Fruit fly (Drosophila melanogaster) whole organism, embryonic: ENCODE results near the gene shv.
A peak's percentile ranks its signal among the peaks of the same experiment; 100 is the strongest.

Experiments used
- Abd-B ChIP-seq: fragments of 200-800 bp; sonication (Bioruptor generic); optimal IDR thresholded peaks from 2 replicates; lab custom pipeline; 2018; ENCODE audit warnings: missing biosample characterization, mild to moderate bottlenecking, missing genetic modification characterization, moderate library complexity
- B-H2 ChIP-seq: fragments of 200-800 bp; sonication (Bioruptor generic); optimal IDR thresholded peaks from 2 replicates; lab custom pipeline; 2018; ENCODE audit warnings: missing biosample characterization, mild to moderate bottlenecking, missing genetic modification characterization
- Bgb ChIP-seq: fragments of 200-800 bp; sonication (Bioruptor generic); IDR thresholded peaks from 2 replicates; pipeline ENCODE4 v1.3.6; 2022; ENCODE audit warnings: missing biosample characterization, missing genetic modification characterization; ENCODE audit not compliant: partially characterized antibody
- BtbVII ChIP-seq: fragments of 200-800 bp; sonication (Bioruptor generic); optimal IDR thresholded peaks from 3 replicates; lab custom pipeline; 2017; ENCODE audit warnings: missing biosample characterization, mild to moderate bottlenecking, missing genetic modification characterization
- CG1024 ChIP-seq: fragments of 200-800 bp; sonication (Bioruptor generic); IDR thresholded peaks from 2 replicates; pipeline ENCODE4 v1.3.6; 2022; ENCODE audit warnings: missing biosample characterization, missing genetic modification characterization
- CG10462 ChIP-seq: fragments of 200-800 bp; sonication (Bioruptor generic); optimal IDR thresholded peaks from 2 replicates; lab custom pipeline; 2016; ENCODE audit warnings: missing biosample characterization, missing genetic modification characterization
- CG11093 ChIP-seq: fragments of 200-800 bp; sonication (Bioruptor generic); IDR thresholded peaks from 3 replicates; pipeline ENCODE4 v1.3.6; 2022; ENCODE audit warnings: missing biosample characterization, missing genetic modification characterization
- CG12236 ChIP-seq: fragments of 200-800 bp; sonication (Bioruptor generic); optimal IDR thresholded peaks from 2 replicates; lab custom pipeline; 2016; ENCODE audit warnings: missing biosample characterization, missing genetic modification characterization
- CG12391 ChIP-seq: fragments of 200-800 bp; sonication (Bioruptor generic); optimal IDR thresholded peaks from 3 replicates; lab custom pipeline; 2018; ENCODE audit warnings: missing biosample characterization, mild to moderate bottlenecking, missing genetic modification characterization, moderate library complexity
- CG13287 ChIP-seq: fragments of 200-800 bp; sonication (Bioruptor generic); IDR thresholded peaks from 2 replicates; pipeline ENCODE4 v1.3.6; 2022; ENCODE audit warnings: missing biosample characterization, missing genetic modification characterization; ENCODE audit not compliant: partially characterized antibody
- CG14014 ChIP-seq: fragments of 200-800 bp; sonication (Bioruptor generic); IDR thresholded peaks from 2 replicates; pipeline ENCODE4 v1.3.6; 2022; ENCODE audit warnings: missing biosample characterization, missing genetic modification characterization
- CG17912 ChIP-seq: fragments of 200-800 bp; sonication (Bioruptor generic); optimal IDR thresholded peaks from 2 replicates; lab custom pipeline; 2018; ENCODE audit warnings: missing biosample characterization, mild to moderate bottlenecking, missing genetic modification characterization
- CG3163 ChIP-seq: fragments of 200-800 bp; sonication (Bioruptor generic); optimal IDR thresholded peaks from 3 replicates; lab custom pipeline; 2016; ENCODE audit warnings: missing biosample characterization, missing genetic modification characterization
- CG32532 ChIP-seq: fragments of 200-800 bp; sonication (Bioruptor generic); IDR thresholded peaks from 2 replicates; pipeline ENCODE4 v1.3.6; 2022; ENCODE audit warnings: missing biosample characterization, missing genetic modification characterization
- CG3847 ChIP-seq: fragments of 200-800 bp; sonication (Bioruptor generic); IDR thresholded peaks from 2 replicates; pipeline ENCODE4 v1.3.6; 2022; ENCODE audit warnings: missing biosample characterization, missing genetic modification characterization
- CG8944 ChIP-seq: fragments of 200-800 bp; sonication (Bioruptor generic); optimal IDR thresholded peaks from 3 replicates; lab custom pipeline; 2016; ENCODE audit warnings: missing biosample characterization, missing genetic modification characterization
- CG9215 ChIP-seq: fragments of 200-800 bp; sonication (Bioruptor generic); IDR thresholded peaks from 2 replicates; pipeline ENCODE4 v1.3.6; 2022; ENCODE audit warnings: missing biosample characterization, missing genetic modification characterization
- CG9876 ChIP-seq: fragments of 200-800 bp; sonication (Bioruptor generic); optimal IDR thresholded peaks from 2 replicates; lab custom pipeline; 2016; ENCODE audit warnings: missing biosample characterization, missing genetic modification characterization
- CkIIα-i1 ChIP-seq: fragments of 200-800 bp; sonication (Bioruptor generic); IDR thresholded peaks from 2 replicates; pipeline ENCODE4 v1.3.6; 2022; ENCODE audit warnings: missing biosample characterization, missing genetic modification characterization
- D ChIP-seq, 2 experiments: fragments of 200-800 bp in 1 of 2; fragments of >200 bp in 1 of 2; sonication (Bioruptor generic) in 1 of 2; optimal IDR thresholded peaks; 2 replicates in 1 of 2; 3 replicates in 1 of 2; lab custom pipeline; 2017; ENCODE audit warnings: mild to moderate bottlenecking in 1 of 2, missing biosample characterization in 1 of 2, missing genetic modification characterization in 1 of 2, missing genetic modification reagents in 1 of 2
- Dek ChIP-seq: fragments of 200-800 bp; sonication (Bioruptor generic); optimal IDR thresholded peaks from 3 replicates; lab custom pipeline; 2019; ENCODE audit warnings: missing biosample characterization, mild to moderate bottlenecking, missing genetic modification characterization, moderate library complexity
- Dp ChIP-seq: fragments of 200-800 bp; sonication (Bioruptor generic); optimal IDR thresholded peaks from 2 replicates; lab custom pipeline; 2018; ENCODE audit warnings: missing biosample characterization, mild to moderate bottlenecking, missing genetic modification characterization, moderate library complexity
- Dref ChIP-seq: fragments of 200-800 bp; sonication (Bioruptor generic); IDR thresholded peaks from 2 replicates; pipeline ENCODE4 v1.3.6; 2022; ENCODE audit warnings: missing biosample characterization, missing genetic modification characterization
- NfI ChIP-seq: fragments of 200-800 bp; sonication (Bioruptor generic); optimal IDR thresholded peaks from 3 replicates; lab custom pipeline; 2018; ENCODE audit warnings: missing biosample characterization, mild to moderate bottlenecking, missing genetic modification characterization, moderate library complexity
- Poxn ChIP-seq: fragments of 200-800 bp; sonication (Bioruptor generic); IDR thresholded peaks from 2 replicates; pipeline ENCODE4 v1.3.6; 2022; ENCODE audit warnings: missing biosample characterization, missing genetic modification characterization
- Sox100B ChIP-seq: fragments of 200-800 bp; sonication (Bioruptor generic); optimal IDR thresholded peaks from 3 replicates; lab custom pipeline; 2018; ENCODE audit warnings: missing biosample characterization, mild to moderate bottlenecking, missing genetic modification characterization
- abd-A ChIP-seq: fragments of 200-800 bp; sonication (Bioruptor generic); optimal IDR thresholded peaks from 3 replicates; lab custom pipeline; 2019; ENCODE audit warnings: missing biosample characterization, mild to moderate bottlenecking, missing genetic modification characterization, moderate library complexity
- amos ChIP-seq: fragments of 200-800 bp; sonication (Bioruptor generic); IDR thresholded peaks from 2 replicates; pipeline ENCODE4 v1.3.6; 2022; ENCODE audit warnings: missing biosample characterization, missing genetic modification characterization; ENCODE audit not compliant: partially characterized antibody
- ato ChIP-seq: fragments of 200-800 bp; sonication (Bioruptor generic); IDR thresholded peaks from 2 replicates; pipeline ENCODE4 v1.3.6; 2022; ENCODE audit warnings: missing biosample characterization, missing genetic modification characterization; ENCODE audit not compliant: partially characterized antibody
- bsh ChIP-seq, 2 experiments: fragments of 200-800 bp; sonication (Bioruptor generic); optimal IDR thresholded peaks; 2 replicates each; lab custom pipeline; 2017 to 2018; ENCODE audit warnings: mild to moderate bottlenecking in 2 of 2, missing biosample characterization in 2 of 2, missing genetic modification characterization in 2 of 2, moderate library complexity in 1 of 2
- caup ChIP-seq: fragments of 200-800 bp; sonication (Bioruptor generic); optimal IDR thresholded peaks from 3 replicates; lab custom pipeline; 2017; ENCODE audit warnings: missing biosample characterization, mild to moderate bottlenecking, missing genetic modification characterization, moderate library complexity; ENCODE audit not compliant: severe bottlenecking
- croc ChIP-seq: fragments of 200-800 bp; sonication (Bioruptor generic); conservative IDR thresholded peaks from 3 replicates; pipeline ENCODE4 v1.3.6; 2022; ENCODE audit warnings: missing biosample characterization, missing genetic modification characterization
- dmrt99B ChIP-seq: fragments of 200-800 bp; sonication (Bioruptor generic); optimal IDR thresholded peaks from 2 replicates; lab custom pipeline; 2018; ENCODE audit warnings: missing biosample characterization, mild to moderate bottlenecking, missing genetic modification characterization, moderate library complexity
- fd102C ChIP-seq: fragments of 200-800 bp; sonication (Bioruptor generic); optimal IDR thresholded peaks from 2 replicates; lab custom pipeline; 2018; ENCODE audit warnings: missing biosample characterization, mild to moderate bottlenecking, missing genetic modification characterization, moderate library complexity
- fd64A ChIP-seq: fragments of 200-800 bp; sonication (Bioruptor generic); optimal IDR thresholded peaks from 3 replicates; lab custom pipeline; 2018; ENCODE audit warnings: missing biosample characterization, mild to moderate bottlenecking, missing genetic modification characterization
- gro ChIP-seq: fragments of 200-800 bp; sonication (Bioruptor generic); optimal IDR thresholded peaks from 2 replicates; lab custom pipeline; 2016; ENCODE audit warnings: missing biosample characterization, missing genetic modification characterization
- lola ChIP-seq, 3 experiments: fragments of >200 bp in 2 of 3; fragments of 200-800 bp in 1 of 3; sonication (Bioruptor generic) in 1 of 3; optimal IDR thresholded peaks; 2 replicates each; lab custom pipeline; 2017 to 2019; ENCODE audit warnings: missing biosample characterization in 3 of 3, missing genetic modification characterization in 3 of 3, mild to moderate bottlenecking in 1 of 3, moderate library complexity in 1 of 3
- mam ChIP-seq: fragments of 200-800 bp; sonication (Bioruptor generic); optimal IDR thresholded peaks from 3 replicates; lab custom pipeline; 2016; ENCODE audit warnings: missing biosample characterization, missing genetic modification characterization
- nom ChIP-seq: fragments of 200-800 bp; sonication (Bioruptor generic); optimal IDR thresholded peaks from 2 replicates; lab custom pipeline; 2017; ENCODE audit warnings: missing biosample characterization, missing genetic modification characterization, mild to moderate bottlenecking, moderate library complexity, missing genetic modification reagents
- pho ChIP-seq: fragments of 200-800 bp; sonication (Bioruptor generic); optimal IDR thresholded peaks from 2 replicates; lab custom pipeline; 2016; ENCODE audit warnings: missing biosample characterization, missing genetic modification characterization
- salm ChIP-seq: fragments of 200-800 bp; sonication (Bioruptor generic); optimal IDR thresholded peaks from 2 replicates; lab custom pipeline; 2018; ENCODE audit warnings: missing biosample characterization, mild to moderate bottlenecking, missing genetic modification characterization
- slp2 ChIP-seq: fragments of 200-800 bp; sonication (Bioruptor generic); optimal IDR thresholded peaks from 2 replicates; lab custom pipeline; 2016; ENCODE audit warnings: missing biosample characterization, missing genetic modification characterization
- sna ChIP-seq: fragments of 200-800 bp; sonication (Bioruptor generic); IDR thresholded peaks from 2 replicates; pipeline ENCODE4 v1.3.6; 2022; ENCODE audit warnings: missing biosample characterization, missing genetic modification characterization; ENCODE audit not compliant: partially characterized antibody
- stc ChIP-seq: fragments of 200-800 bp; sonication (Bioruptor generic); IDR thresholded peaks from 2 replicates; pipeline ENCODE4 v1.3.6; 2022; ENCODE audit warnings: missing biosample characterization, missing genetic modification characterization
- stwl ChIP-seq: fragments of 200-800 bp; sonication (Bioruptor generic); optimal IDR thresholded peaks from 3 replicates; lab custom pipeline; 2018; ENCODE audit warnings: missing biosample characterization, mild to moderate bottlenecking, missing genetic modification characterization, moderate library complexity
- tap ChIP-seq: fragments of 200-800 bp; optimal IDR thresholded peaks from 3 replicates; lab custom pipeline; 2019; ENCODE audit warnings: missing biosample characterization, mild to moderate bottlenecking, missing genetic modification characterization, moderate library complexity
- vnd ChIP-seq: fragments of 200-800 bp; sonication (Bioruptor generic); IDR thresholded peaks from 3 replicates; pipeline ENCODE4 v1.3.6; 2022; ENCODE audit warnings: missing biosample characterization, missing genetic modification characterization; ENCODE audit not compliant: partially characterized antibody

shv gene

dm6 chr2L:480638-481399, 27.9 kb downstream of the shv start (continued):
- TF ChIP-seq CG13287 (no peak), CG1024 (GFP tag; lab: Robert Waterston, UW) (no peak), slp2 (GFP tag; lab: Kevin White, UChicago) (peak; percentile 100), vnd (GFP tag; lab: Robert Waterston, UW) (no peak), ato (GFP tag; lab: Robert Waterston, UW) (no peak), gro (GFP tag; lab: Kevin White, UChicago) (peak; percentile 100), CkIIα-i1 (no peak), stwl (peak; percentile 94), Sox100B (GFP tag; lab: Kevin White, UChicago) (peak; percentile 100), Dp (GFP tag; lab: Kevin White, UChicago) (peak; percentile 67), mam (GFP tag; lab: Kevin White, UChicago) (peak; percentile 100), lola (GFP tag; optimal IDR thresholded peaks at IDR 0.05; lab: Kevin White, UChicago) (peak in 2 of 3 experiments; percentile 24 to 100), Bgb (no peak), tap (tag; lab: Kevin White, UChicago) (peak; percentile 100), dmrt99B (tag; lab: Kevin White, UChicago) (peak; percentile 100), Poxn (no peak), salm (tag; lab: Kevin White, UChicago) (peak; percentile 100), CG17912 (GFP tag; lab: Kevin White, UChicago) (peak; percentile 99), CG10462 (GFP tag; lab: Kevin White, UChicago) (peak; percentile 100), CG14014 (GFP tag; lab: Robert Waterston, UW) (no peak), nom (GFP tag; lab: Kevin White, UChicago) (peak; percentile 100), D (optimal IDR thresholded peaks at IDR 0.05; lab: Kevin White, UChicago) (peak; percentile 7), D (GFP tag; optimal IDR thresholded peaks at IDR 0.05; lab: Kevin White, UChicago) (peak; percentile 100), pho (peak; percentile 100), bsh (GFP tag; optimal IDR thresholded peaks at IDR 0.05; lab: Kevin White, UChicago) (peak; percentile 100), caup (peak; percentile 100), Abd-B (GFP tag; lab: Kevin White, UChicago) (peak; percentile 100), CG3847 (GFP tag; lab: Robert Waterston, UW) (no peak), sna (no peak), CG11093 (GFP tag; lab: Robert Waterston, UW) (peak; percentile 100), stc (GFP tag; lab: Robert Waterston, UW) (no peak), B-H2 (GFP tag; lab: Kevin White, UChicago) (peak; percentile 99), fd102C (GFP tag; lab: Kevin White, UChicago) (peak; percentile 99), CG3163 (GFP tag; lab: Kevin White, UChicago) (peak; percentile 99), abd-A (tag; lab: Kevin White, UChicago) (peak; percentile 100), NfI (GFP tag; lab: Kevin White, UChicago) (peak; percentile 100), amos (GFP tag; lab: Robert Waterston, UW) (no peak), Dref (GFP tag; lab: Robert Waterston, UW) (no peak), fd64A (GFP tag; lab: Kevin White, UChicago) (peak; percentile 100), CG9215 (GFP tag; lab: Robert Waterston, UW) (no peak), croc (GFP tag; lab: Robert Waterston, UW) (peak; percentile 100), CG9876 (GFP tag; lab: Kevin White, UChicago) (peak; percentile 100), CG12391 (tag; lab: Kevin White, UChicago) (peak; percentile 100), Dek (tag; lab: Kevin White, UChicago) (peak; percentile 100), CG8944 (GFP tag; lab: Kevin White, UChicago) (peak; percentile 100), BtbVII (GFP tag; lab: Kevin White, UChicago) (peak; percentile 100), CG32532 (GFP tag; lab: Robert Waterston, UW) (no peak), CG12236 (GFP tag; lab: Kevin White, UChicago) (peak; percentile 100)
